Worm (Caenorhabditis elegans) whole organism, late embryonic: ENCODE measurements around the gene M60.7.
A peak's percentile ranks its signal among the peaks of the same experiment; 100 is the strongest.

Experiments
- K02D7.2 ChIP-seq: sonication (generic microtip); optimal IDR thresholded peaks from 2 replicates; lab custom pipeline; 2017; ENCODE audit warnings: mild to moderate bottlenecking, missing genetic modification characterization, missing compliant biosample characterization
- K09A11.1 ChIP-seq: sonication (generic microtip); optimal IDR thresholded peaks from 2 replicates; lab custom pipeline; 2017; ENCODE audit warnings: antibody characterized with exemption, mild to moderate bottlenecking, missing genetic modification characterization, missing compliant biosample characterization; ENCODE audit not compliant: insufficient read depth
- T23F11.4 ChIP-seq: fragments of 200-800 bp; sonication (Bioruptor generic); optimal IDR thresholded peaks from 2 replicates; lab custom pipeline; 2018; ENCODE audit warnings: mild to moderate bottlenecking, missing genetic modification characterization, missing compliant biosample characterization
- ahr-1 ChIP-seq: sonication (generic microtip); optimal IDR thresholded peaks from 2 replicates; lab custom pipeline; 2016; ENCODE audit warnings: missing genetic modification characterization, missing compliant biosample characterization
- ceh-18 ChIP-seq: sonication (generic microtip); optimal IDR thresholded peaks from 2 replicates; lab custom pipeline; 2016; ENCODE audit warnings: missing genetic modification characterization, missing compliant biosample characterization
- ceh-24 ChIP-seq: sonication (generic microtip); optimal IDR thresholded peaks from 2 replicates; lab custom pipeline; 2016; ENCODE audit warnings: mild to moderate bottlenecking, missing genetic modification characterization, missing compliant biosample characterization
- ceh-30 ChIP-seq: fragments of 150-350 bp; optimal IDR thresholded peaks from 2 replicates; lab custom pipeline; 2014; ENCODE audit warnings: missing biosample characterization, missing genetic modification characterization
- ceh-31 ChIP-seq: sonication (generic microtip); optimal IDR thresholded peaks from 2 replicates; lab custom pipeline; 2016; ENCODE audit warnings: missing genetic modification characterization, missing compliant biosample characterization
- ceh-48 ChIP-seq: sonication (generic microtip); optimal IDR thresholded peaks from 2 replicates; lab custom pipeline; 2016; ENCODE audit warnings: missing genetic modification characterization, inconsistent platforms, missing compliant biosample characterization
- ceh-9 ChIP-seq: sonication (generic microtip); optimal IDR thresholded peaks from 2 replicates; lab custom pipeline; 2016; ENCODE audit warnings: mild to moderate bottlenecking, missing genetic modification characterization, inconsistent platforms, missing compliant biosample characterization
- dmd-4 ChIP-seq: sonication (generic microtip); optimal IDR thresholded peaks from 2 replicates; lab custom pipeline; 2016; ENCODE audit warnings: borderline replicate concordance, missing genetic modification characterization, missing compliant biosample characterization
- elt-4 ChIP-seq: sonication (generic microtip); optimal IDR thresholded peaks from 2 replicates; lab custom pipeline; 2016; ENCODE audit warnings: missing genetic modification characterization, missing compliant biosample characterization
- ets-4 ChIP-seq: sonication (generic microtip); optimal IDR thresholded peaks from 2 replicates; lab custom pipeline; 2016; ENCODE audit warnings: missing genetic modification characterization, missing compliant biosample characterization
- gmeb-2 ChIP-seq: sonication (generic microtip); optimal IDR thresholded peaks from 2 replicates; lab custom pipeline; 2016; ENCODE audit warnings: missing genetic modification characterization, inconsistent platforms, missing compliant biosample characterization
- hlh-30 ChIP-seq: sonication (generic microtip); optimal IDR thresholded peaks from 2 replicates; lab custom pipeline; 2017; ENCODE audit warnings: antibody characterized with exemption, missing genetic modification characterization, missing compliant biosample characterization; ENCODE audit not compliant: insufficient read depth
- hlh-6 ChIP-seq: sonication (generic microtip); optimal IDR thresholded peaks from 2 replicates; lab custom pipeline; 2016; ENCODE audit warnings: missing genotype, missing genetic modification characterization, missing compliant biosample characterization
- hlh-8 ChIP-seq: sonication (generic microtip); optimal IDR thresholded peaks from 2 replicates; lab custom pipeline; 2016; ENCODE audit warnings: missing genotype, missing genetic modification characterization, missing compliant biosample characterization
- madf-2 ChIP-seq: sonication (generic microtip); optimal IDR thresholded peaks from 2 replicates; lab custom pipeline; 2017; ENCODE audit warnings: missing genetic modification characterization, missing compliant biosample characterization
- mec-3 ChIP-seq: sonication (generic microtip); optimal IDR thresholded peaks from 2 replicates; lab custom pipeline; 2016; ENCODE audit warnings: borderline replicate concordance, missing genetic modification characterization, missing compliant biosample characterization
- nfya-1 ChIP-seq: sonication (generic microtip); optimal IDR thresholded peaks from 2 replicates; lab custom pipeline; 2017; ENCODE audit warnings: missing genetic modification characterization, mild to moderate bottlenecking, missing compliant biosample characterization, antibody characterized with exemption, moderate library complexity
- nhr-11 ChIP-seq: fragments of 150-350 bp; optimal IDR thresholded peaks from 2 replicates; lab custom pipeline; 2014; ENCODE audit warnings: missing biosample characterization, missing genetic modification characterization
- npax-4 ChIP-seq: sonication (generic microtip); optimal IDR thresholded peaks from 2 replicates; lab custom pipeline; 2016; ENCODE audit warnings: missing genetic modification characterization, missing compliant biosample characterization
- odd-2 ChIP-seq: sonication (generic microtip); optimal IDR thresholded peaks from 2 replicates; lab custom pipeline; 2017; ENCODE audit warnings: antibody characterized with exemption, mild to moderate bottlenecking, missing genetic modification characterization, missing compliant biosample characterization
- pag-3 ChIP-seq: sonication (generic microtip); optimal IDR thresholded peaks from 2 replicates; lab custom pipeline; 2016; ENCODE audit warnings: missing compliant biosample characterization, missing genetic modification characterization, borderline replicate concordance
- pax-1 ChIP-seq: fragments of 150-350 bp; optimal IDR thresholded peaks from 2 replicates; lab custom pipeline; 2014; ENCODE audit warnings: missing biosample characterization, missing genetic modification characterization
- pha-2 ChIP-seq: sonication (generic microtip); optimal IDR thresholded peaks from 2 replicates; lab custom pipeline; 2017; ENCODE audit warnings: mild to moderate bottlenecking, missing genetic modification characterization, missing compliant biosample characterization
- ref-2 ChIP-seq: sonication (generic microtip); optimal IDR thresholded peaks from 2 replicates; lab custom pipeline; 2016; ENCODE audit warnings: missing genetic modification characterization, missing compliant biosample characterization
- rnt-1 ChIP-seq: sonication (generic microtip); optimal IDR thresholded peaks from 2 replicates; lab custom pipeline; 2016; ENCODE audit warnings: missing genetic modification characterization, missing compliant biosample characterization
- sdc-2 ChIP-seq: sonication (generic microtip); optimal IDR thresholded peaks from 2 replicates; lab custom pipeline; 2016; ENCODE audit warnings: missing genotype, missing genetic modification characterization, missing compliant biosample characterization
- sox-2 ChIP-seq: fragments of 200-800 bp; sonication (Bioruptor generic); IDR thresholded peaks from 2 replicates; pipeline ENCODE4 v1.3.6; 2022; ENCODE audit warnings: missing genetic modification reagents, missing genetic modification characterization, missing compliant biosample characterization
- sox-4 ChIP-seq: sonication (generic microtip); optimal IDR thresholded peaks from 2 replicates; lab custom pipeline; 2017; ENCODE audit warnings: mild to moderate bottlenecking, missing genetic modification characterization, inconsistent platforms, missing compliant biosample characterization
- syd-9 ChIP-seq: sonication (generic microtip); optimal IDR thresholded peaks from 2 replicates; lab custom pipeline; 2016; ENCODE audit warnings: mild to moderate bottlenecking, missing genetic modification characterization, moderate library complexity, missing compliant biosample characterization
- tbx-2 ChIP-seq: sonication (generic microtip); optimal IDR thresholded peaks from 2 replicates; lab custom pipeline; 2016; ENCODE audit warnings: missing genetic modification characterization, missing compliant biosample characterization
- tbx-7 ChIP-seq: sonication (generic microtip); optimal IDR thresholded peaks from 2 replicates; lab custom pipeline; 2016; ENCODE audit warnings: missing genotype, missing genetic modification characterization, missing compliant biosample characterization
- ttx-3 ChIP-seq: sonication (generic microtip); optimal IDR thresholded peaks from 2 replicates; lab custom pipeline; 2016; ENCODE audit warnings: missing genetic modification reagents, missing genetic modification characterization, missing compliant biosample characterization
- unc-3 ChIP-seq, 2 experiments: fragments of 200-800 bp in 1 of 2; sonication (Bioruptor generic) in 1 of 2; sonication (generic microtip) in 1 of 2; conservative IDR thresholded peaks in 1 of 2; optimal IDR thresholded peaks in 1 of 2; 2 replicates each; pipeline versions ENCODE4 v1.3.6 to Lab custom; 2016 to 2022; ENCODE audit warnings: missing compliant biosample characterization in 2 of 2, missing genetic modification characterization in 2 of 2, missing genetic modification reagents in 1 of 2
- unc-42 ChIP-seq: sonication (generic microtip); optimal IDR thresholded peaks from 2 replicates; lab custom pipeline; 2016; ENCODE audit warnings: missing genotype, missing genetic modification characterization, missing compliant biosample characterization
- unc-55 ChIP-seq: sonication (generic microtip); optimal IDR thresholded peaks from 2 replicates; lab custom pipeline; 2017; ENCODE audit warnings: missing biosample characterization, missing genetic modification reagents, missing genetic modification characterization
- zip-5 ChIP-seq: sonication (generic microtip); optimal IDR thresholded peaks from 2 replicates; lab custom pipeline; 2016; ENCODE audit warnings: missing genetic modification characterization, missing compliant biosample characterization

Gene M60.7

ce11 chrX:8285169-8285796 is 24.3 kb upstream of the M60.7 start, which contains the start of the genes fis-2 and F13B9.2:
TSS of gene fis-2 (minus strand) at chrX:8285219.
TSS of gene F13B9.2 (plus strand) at chrX:8285683.
- TF ChIP-seq ceh-9 (tag; lab: Kevin White, UChicago) (no peak), dmd-4 (tag; lab: Kevin White, UChicago) (no peak)

DNA sequence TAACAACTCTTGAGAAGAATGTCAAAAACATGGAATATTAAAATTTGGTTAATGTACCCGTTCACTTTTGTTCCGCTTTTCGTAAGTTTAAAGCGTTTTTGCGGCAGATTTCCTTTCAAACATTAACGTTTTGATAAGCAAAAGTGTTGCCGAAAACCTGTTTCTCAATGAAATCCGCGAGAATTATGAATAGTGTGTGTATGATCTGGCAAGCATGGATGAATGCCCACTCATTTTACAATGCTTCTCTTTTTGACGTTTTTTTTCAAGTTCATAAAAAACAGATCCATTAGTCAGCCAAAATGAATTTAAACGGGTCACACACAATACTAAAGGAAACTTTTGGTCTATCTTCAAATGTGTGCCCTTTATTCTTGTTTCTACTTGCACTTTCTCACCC is 23.0 kb upstream of the M60.7 start:
- no peak for TF ChIP-seq ceh-48 (tag; lab: Kevin White, UChicago)
- TF ChIP-seq unc-42: no peak
- TF ChIP-seq unc-3 (GFP tag; conservative IDR thresholded peaks at IDR 0.05; lab: Robert Waterston, UW): no peak
- no peak for TF ChIP-seq unc-3 (tag; optimal IDR thresholded peaks at IDR 0.05; lab: Kevin White, UChicago)
- TF ChIP-seq hlh-6: no peak
- no peak for TF ChIP-seq nhr-11
- TF ChIP-seq mec-3 (tag; lab: Kevin White, UChicago): no peak
- no peak for TF ChIP-seq npax-4 (tag; lab: Kevin White, UChicago)
- no peak for TF ChIP-seq rnt-1 (tag; lab: Kevin White, UChicago)
- no peak for TF ChIP-seq hlh-8 (tag; lab: Kevin White, UChicago)
- TF ChIP-seq K02D7.2: no peak
- TF ChIP-seq madf-2 (tag; lab: Kevin White, UChicago): no peak
- TF ChIP-seq gmeb-2: no peak
- no peak for TF ChIP-seq dmd-4 (tag; lab: Kevin White, UChicago)
- TF ChIP-seq sdc-2: no peak
- no peak for TF ChIP-seq tbx-7
- no peak for TF ChIP-seq pha-2 (tag; lab: Kevin White, UChicago)
- TF ChIP-seq ets-4: no peak
- no peak for TF ChIP-seq syd-9 (tag; lab: Kevin White, UChicago)
- no peak for TF ChIP-seq ttx-3 (tag; lab: Kevin White, UChicago)
- TF ChIP-seq ahr-1 (tag; lab: Kevin White, UChicago): no peak

- TF ChIP-seq pax-1 (tag; lab: Kevin White, UChicago) (no peak), odd-2 (tag; lab: Kevin White, UChicago) (no peak), unc-42 (no peak), ahr-1 (tag; lab: Kevin White, UChicago) (no peak), hlh-30 (tag; lab: Kevin White, UChicago) (no peak), madf-2 (tag; lab: Kevin White, UChicago) (no peak), unc-3 (GFP tag; conservative IDR thresholded peaks at IDR 0.05; lab: Robert Waterston, UW) (no peak), unc-3 (tag; optimal IDR thresholded peaks at IDR 0.05; lab: Kevin White, UChicago) (no peak), K02D7.2 (no peak), unc-55 (GFP tag; lab: Kevin White, UChicago) (no peak), hlh-6 (no peak), ceh-30 (tag; lab: Kevin White, UChicago) (no peak), zip-5 (no peak), sox-2 (GFP tag; lab: Robert Waterston, UW) (no peak), ceh-9 (tag; lab: Kevin White, UChicago) (no peak), sox-4 (tag; lab: Kevin White, UChicago) (no peak), ceh-24 (tag; lab: Kevin White, UChicago) (no peak), K09A11.1 (tag; lab: Kevin White, UChicago) (no peak), nfya-1 (tag; lab: Kevin White, UChicago) (no peak), pag-3 (tag; lab: Kevin White, UChicago) (no peak)
Measured at ce11 chrX:8276984-8277383, 16.0 kb upstream of the M60.7 start.

DNA sequence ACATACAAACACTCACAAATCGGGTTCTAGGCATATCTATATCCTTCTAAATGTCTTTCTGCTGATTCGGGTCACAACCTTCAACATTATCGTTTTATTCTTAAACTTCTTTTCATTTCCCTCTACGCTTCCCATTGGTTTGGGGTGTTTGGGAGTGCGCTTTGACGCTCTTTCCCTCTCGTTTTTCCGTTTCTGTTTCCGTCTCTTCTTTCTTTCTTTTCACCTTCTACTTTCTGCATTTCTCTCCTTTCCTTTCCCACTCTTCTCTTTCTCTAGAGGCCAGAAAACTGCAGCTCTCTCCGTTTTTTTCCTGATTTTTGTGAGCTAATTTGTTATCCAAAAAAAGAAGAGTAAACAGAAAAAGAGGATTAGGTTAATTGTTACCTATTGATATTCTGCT is 15.4 kb upstream of the M60.7 start:
- TF ChIP-seq ceh-18 (tag; lab: Kevin White, UChicago) (peak; percentile 52), nfya-1 (tag; lab: Kevin White, UChicago) (peak; percentile 26), ceh-31 (peak; percentile 18), ref-2 (tag; lab: Kevin White, UChicago) (peak; percentile 17), T23F11.4 (no peak), elt-4 (tag; lab: Kevin White, UChicago) (no peak), unc-42 (peak; percentile 32), mec-3 (tag; lab: Kevin White, UChicago) (no peak), tbx-2 (tag; lab: Kevin White, UChicago) (peak; percentile 55)
